Worm (Caenorhabditis elegans): Measurements from ENCODE around the gene rps-2.
A peak's percentile ranks its signal among the peaks of the same experiment; 100 is the strongest.

rps-2 gene

ce11 chrIV:7910197-7910735 lies 15.9 kb downstream of the rps-2 start, which contains the start of the genes npp-27 and ntl-4 (continued):
- TF ChIP-seq madf-5 (GFP tag; IDR thresholded peaks at IDR 0.05) (no peak), lin-15B (tag; optimal IDR thresholded peaks at IDR 0.05) (no peak), tag-97 (GFP tag; IDR thresholded peaks at IDR 0.05) (no peak), T26A8.4 (GFP tag; IDR thresholded peaks at IDR 0.05) (peak; percentile 11; the same call in 1 of the 2 replicates), ZK546.5 (tag; optimal IDR thresholded peaks at IDR 0.05) (no peak), mep-1 (tag; optimal IDR thresholded peaks at IDR 0.05) (peak; percentile 4), dmd-9 (GFP tag; IDR thresholded peaks at IDR 0.05) (no peak), hlh-11 (tag; optimal IDR thresholded peaks at IDR 0.05) (peak; percentile 18), ama-1 (optimal IDR thresholded peaks at IDR 0.05) (no peak), lin-39 (tag; optimal IDR thresholded peaks at IDR 0.05) (no peak), duxl-1 (tag; optimal IDR thresholded peaks at IDR 0.05; ENCODE audit: poor library complexity) (no peak), hif-1 (tag; optimal IDR thresholded peaks at IDR 0.05) (peak in 1 of 2 experiments; percentile 15), gei-8 (GFP tag; optimal IDR thresholded peaks at IDR 0.05) (no peak), jun-1 (tag; optimal IDR thresholded peaks at IDR 0.05) (no peak), ctbp-1 (GFP tag; IDR thresholded peaks at IDR 0.05) (0 out of 2 replicates have a peak, but pooled peaks have one; percentile 43), nhr-111 (GFP tag; optimal IDR thresholded peaks at IDR 0.05) (no peak), mdl-1 (tag; optimal IDR thresholded peaks at IDR 0.05) (peak in 1 of 2 experiments; percentile 6), mxl-3 (GFP tag; optimal IDR thresholded peaks at IDR 0.05) (peak; percentile 40), spr-1 (tag; optimal IDR thresholded peaks at IDR 0.05) (no peak), daf-16 (GFP tag; optimal IDR thresholded peaks at IDR 0.05) (no peak), daf-16 (tag; optimal IDR thresholded peaks at IDR 0.05) (peak; percentile 42), lsy-2 (tag; optimal IDR thresholded peaks at IDR 0.05) (peak in 1 of 2 experiments; percentile 60), ceh-44 (GFP tag; IDR thresholded peaks at IDR 0.05) (no peak), nhr-76 (tag; optimal IDR thresholded peaks at IDR 0.05) (no peak), egl-43 (GFP tag; IDR thresholded peaks at IDR 0.05) (no peak), F37D6.2 (tag; optimal IDR thresholded peaks at IDR 0.05) (no peak), zfp-2 (tag; optimal IDR thresholded peaks at IDR 0.05) (no peak), dve-1 (tag; optimal IDR thresholded peaks at IDR 0.05; ENCODE audit: insufficient read depth) (peak; percentile 3), mes-2 (tag; optimal IDR thresholded peaks at IDR 0.05; ENCODE audit: poor library complexity, severe bottlenecking) (peak; percentile 8), tra-1 (GFP tag; IDR thresholded peaks at IDR 0.05) (no peak), zip-11 (GFP tag; IDR thresholded peaks at IDR 0.05) (no peak), pqm-1 (tag; optimal IDR thresholded peaks at IDR 0.05) (no peak), fos-1 (tag; optimal IDR thresholded peaks at IDR 0.05) (no peak), cey-2 (tag; optimal IDR thresholded peaks at IDR 0.05; ENCODE audit: borderline replicate concordance, insufficient read depth) (no peak), lin-29 (GFP tag; IDR thresholded peaks at IDR 0.05) (no peak), ces-1 (GFP tag; optimal IDR thresholded peaks at IDR 0.05) (no peak)

DNA sequence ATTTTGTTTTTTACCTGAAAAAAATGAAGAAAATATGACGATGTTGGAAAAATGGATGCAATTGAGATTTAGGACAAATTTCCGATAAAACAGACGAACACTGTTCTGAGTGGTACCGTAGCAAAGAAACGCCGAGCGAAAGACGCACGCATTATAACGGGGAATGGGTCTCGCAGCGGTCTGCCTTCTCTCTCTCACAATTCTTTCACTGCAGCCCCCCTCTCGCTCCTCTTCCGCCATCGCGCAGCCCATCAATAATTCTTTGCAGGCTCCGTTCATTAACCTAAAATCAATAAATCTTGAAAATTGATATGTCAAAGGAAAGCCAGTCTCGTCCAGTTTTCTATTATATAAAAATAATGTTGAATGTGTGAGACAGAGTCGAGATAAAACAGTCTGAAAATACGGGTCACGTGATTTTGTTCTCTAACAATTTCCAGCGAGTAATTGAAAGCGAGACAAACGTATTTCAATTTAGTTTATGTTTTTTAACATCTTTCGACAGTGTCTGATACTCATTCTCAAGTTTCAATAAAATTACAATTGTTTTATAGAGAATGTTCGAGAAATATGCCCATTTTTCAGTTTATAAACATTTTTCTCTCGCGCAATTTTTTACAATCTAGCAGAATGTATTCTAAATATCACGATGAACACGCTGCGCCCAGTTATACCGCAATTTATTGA lies 16.6 kb downstream of the rps-2 start:
- TF ChIP-seq nhr-111 (GFP tag; optimal IDR thresholded peaks at IDR 0.05) (no peak), T20F7.1 (GFP tag; optimal IDR thresholded peaks at IDR 0.05) (peak; percentile 14), lsy-2 (tag; optimal IDR thresholded peaks at IDR 0.05) (peak in 1 of 2 experiments; percentile 52), snpc-1.2 (GFP tag; IDR thresholded peaks at IDR 0.05) (0 out of 2 replicates have a peak, but pooled peaks have one; percentile 28), dmd-6 (GFP tag; IDR thresholded peaks at IDR 0.05) (no peak), dve-1 (tag; optimal IDR thresholded peaks at IDR 0.05; ENCODE audit: insufficient read depth) (peak; percentile 2), rbr-2 (tag; optimal IDR thresholded peaks at IDR 0.05) (peak; percentile 21), vab-7 (GFP tag; IDR thresholded peaks at IDR 0.05) (0 out of 2 replicates have a peak, but pooled peaks have one; percentile 14), nhr-42 (GFP tag; IDR thresholded peaks at IDR 0.05) (no peak), ceh-20 (GFP tag; IDR thresholded peaks at IDR 0.05) (no peak), hlh-30 (tag; optimal IDR thresholded peaks at IDR 0.05; ENCODE audit: insufficient read depth) (peak; percentile 64), hmg-1.1 (GFP tag; IDR thresholded peaks at IDR 0.05) (0 out of 2 replicates have a peak, but pooled peaks have one; percentile 33), ztf-7 (tag; optimal IDR thresholded peaks at IDR 0.05) (no peak), lin-38 (GFP tag; IDR thresholded peaks at IDR 0.05) (peak; percentile 16; the same call in 1 of the 2 replicates), set-16 (GFP tag; IDR thresholded peaks at IDR 0.05) (peak; percentile 21; the same call in 1 of the 2 replicates), ceh-28 (tag; optimal IDR thresholded peaks at IDR 0.05) (no peak), mep-1 (tag; optimal IDR thresholded peaks at IDR 0.05) (peak; percentile 31), mes-2 (tag; optimal IDR thresholded peaks at IDR 0.05; ENCODE audit: poor library complexity, severe bottlenecking) (peak; percentile 45)
